Worm (Caenorhabditis elegans) whole organism, mixed stage, embryonic: ENCODE data around the gene T14B1.1.

Experiments
- M03D4.4 ChIP-seq: sonication (generic microtip); optimal IDR thresholded peaks from 2 replicates; lab custom pipeline; 2017; ENCODE audit warnings: mild to moderate bottlenecking, missing genetic modification characterization, missing compliant biosample characterization
- bed-3 ChIP-seq: fragments of 200-800 bp; sonication (Bioruptor generic); optimal IDR thresholded peaks from 3 replicates; lab custom pipeline; 2018; ENCODE audit warnings: mild to moderate bottlenecking, missing genetic modification characterization, moderate library complexity, missing compliant biosample characterization
- blmp-1 ChIP-seq: fragments of 150-350 bp; optimal IDR thresholded peaks from 2 replicates; lab custom pipeline; 2014; ENCODE audit warnings: missing biosample characterization, missing genetic modification characterization
- ceh-39 ChIP-seq: fragments of 150-350 bp; optimal IDR thresholded peaks from 2 replicates; lab custom pipeline; 2014; ENCODE audit warnings: missing biosample characterization, missing genetic modification characterization
- ceh-83 ChIP-seq: fragments of 200-800 bp; sonication (Bioruptor generic); optimal IDR thresholded peaks from 2 replicates; lab custom pipeline; 2018; ENCODE audit warnings: mild to moderate bottlenecking, missing genetic modification characterization, missing compliant biosample characterization
- ces-1 ChIP-seq: fragments of 150-350 bp; optimal IDR thresholded peaks from 2 replicates; lab custom pipeline; 2014; ENCODE audit warnings: missing biosample characterization, missing genetic modification reagents, missing genetic modification characterization
- cnd-1 ChIP-seq: fragments of 200-800 bp; sonication (Bioruptor generic); optimal IDR thresholded peaks from 2 replicates; lab custom pipeline; 2018; ENCODE audit warnings: mild to moderate bottlenecking, missing genetic modification characterization, missing compliant biosample characterization
- drap-1 ChIP-seq: fragments of 200-800 bp; sonication (Bioruptor generic); optimal IDR thresholded peaks from 3 replicates; lab custom pipeline; 2018; ENCODE audit warnings: mild to moderate bottlenecking, missing genetic modification characterization, missing compliant biosample characterization
- elt-1 ChIP-seq: sonication (generic microtip); optimal IDR thresholded peaks from 2 replicates; lab custom pipeline; 2017; ENCODE audit warnings: missing genetic modification characterization, mild to moderate bottlenecking, missing compliant biosample characterization, antibody characterized with exemption, moderate library complexity, borderline replicate concordance; ENCODE audit not compliant: insufficient read depth
- elt-3 ChIP-seq: fragments of 150-350 bp; optimal IDR thresholded peaks from 2 replicates; lab custom pipeline; 2014; ENCODE audit warnings: missing biosample characterization, missing genetic modification characterization
- flh-1 ChIP-seq: fragments of 200-800 bp; sonication (Bioruptor generic); optimal IDR thresholded peaks from 2 replicates; lab custom pipeline; 2018; ENCODE audit warnings: mild to moderate bottlenecking, missing genetic modification characterization, moderate library complexity, missing compliant biosample characterization
- ham-2 ChIP-seq: fragments of 200-800 bp; sonication (Bioruptor generic); optimal IDR thresholded peaks from 2 replicates; lab custom pipeline; 2018; ENCODE audit warnings: mild to moderate bottlenecking, missing genetic modification characterization, missing compliant biosample characterization
- hlh-1 ChIP-seq: fragments of 150-350 bp; optimal IDR thresholded peaks from 2 replicates; lab custom pipeline; 2014; ENCODE audit warnings: missing biosample characterization, missing genetic modification reagents, missing genetic modification characterization
- lin-13 ChIP-seq: fragments of 150-350 bp; optimal IDR thresholded peaks from 2 replicates; lab custom pipeline; 2014; ENCODE audit warnings: missing biosample characterization, missing genetic modification characterization
- lin-32 ChIP-seq: fragments of 200-800 bp; sonication (Bioruptor generic); optimal IDR thresholded peaks from 2 replicates; lab custom pipeline; 2018; ENCODE audit warnings: mild to moderate bottlenecking, missing genetic modification characterization, missing compliant biosample characterization
- lsy-2 ChIP-seq: fragments of 150-350 bp; optimal IDR thresholded peaks from 2 replicates; lab custom pipeline; 2014; ENCODE audit warnings: missing biosample characterization, missing genetic modification characterization
- mab-5 ChIP-seq: fragments of 150-350 bp; optimal IDR thresholded peaks from 2 replicates; lab custom pipeline; 2014; ENCODE audit warnings: missing biosample characterization, missing genetic modification characterization
- mep-1 ChIP-seq: fragments of 150-350 bp; optimal IDR thresholded peaks from 2 replicates; lab custom pipeline; 2017; ENCODE audit warnings: missing biosample characterization, missing genetic modification reagents, missing genetic modification characterization, inconsistent platforms
- mls-2 ChIP-seq: sonication (generic microtip); optimal IDR thresholded peaks from 2 replicates; lab custom pipeline; 2016; ENCODE audit warnings: mild to moderate bottlenecking, missing genetic modification characterization, moderate library complexity, missing compliant biosample characterization
- nhr-12 ChIP-seq: fragments of 150-350 bp; optimal IDR thresholded peaks from 2 replicates; lab custom pipeline; 2014; ENCODE audit warnings: missing biosample characterization, missing genetic modification characterization
- nhr-2 ChIP-seq: fragments of 150-350 bp; optimal IDR thresholded peaks from 2 replicates; lab custom pipeline; 2014; ENCODE audit warnings: missing biosample characterization, missing genetic modification characterization
- nhr-28 ChIP-seq: fragments of 150-350 bp; optimal IDR thresholded peaks from 2 replicates; lab custom pipeline; 2014; ENCODE audit warnings: missing biosample characterization, missing genetic modification characterization
- nhr-76 ChIP-seq: sonication (generic microtip); optimal IDR thresholded peaks from 2 replicates; lab custom pipeline; 2017; ENCODE audit warnings: missing biosample characterization, missing genetic modification characterization
- pha-4 ChIP-seq: fragments of 150-350 bp; optimal IDR thresholded peaks from 2 replicates; lab custom pipeline; 2018; ENCODE audit warnings: missing biosample characterization, missing genetic modification reagents, missing genetic modification characterization
- sem-2 ChIP-seq: fragments of 200-800 bp; sonication (Bioruptor generic); optimal IDR thresholded peaks from 2 replicates; lab custom pipeline; 2018; ENCODE audit warnings: mild to moderate bottlenecking, missing genetic modification characterization, missing compliant biosample characterization
- snpc-4 ChIP-seq: fragments of 150-350 bp; optimal IDR thresholded peaks from 2 replicates; lab custom pipeline; 2014; ENCODE audit warnings: missing biosample characterization, missing genetic modification characterization
- sptf-1 ChIP-seq: sonication (generic microtip); optimal IDR thresholded peaks from 2 replicates; lab custom pipeline; 2017; ENCODE audit warnings: mild to moderate bottlenecking, missing genetic modification characterization, moderate library complexity, missing compliant biosample characterization
- tbx-8 ChIP-seq: fragments of 200-800 bp; sonication (Bioruptor generic); optimal IDR thresholded peaks from 2 replicates; lab custom pipeline; 2018; ENCODE audit warnings: mild to moderate bottlenecking, missing genetic modification characterization, moderate library complexity, missing compliant biosample characterization
- unc-120 ChIP-seq: sonication (generic microtip); optimal IDR thresholded peaks from 2 replicates; lab custom pipeline; 2017; ENCODE audit warnings: missing genetic modification characterization, missing compliant biosample characterization; ENCODE audit not compliant: poor library complexity, severe bottlenecking
- unc-39 ChIP-seq: fragments of 150-350 bp; optimal IDR thresholded peaks from 2 replicates; lab custom pipeline; 2014; ENCODE audit warnings: missing biosample characterization, missing genetic modification characterization
- unc-62 ChIP-seq: fragments of 150-350 bp; optimal IDR thresholded peaks from 2 replicates; lab custom pipeline; 2014; ENCODE audit warnings: missing biosample characterization, missing genetic modification reagents, missing genetic modification characterization
- zip-8 ChIP-seq: fragments of 150-350 bp; optimal IDR thresholded peaks from 2 replicates; lab custom pipeline; 2014; ENCODE audit warnings: missing biosample characterization, missing genetic modification characterization
- ztf-11 ChIP-seq: fragments of 150-350 bp; optimal IDR thresholded peaks from 2 replicates; lab custom pipeline; 2014; ENCODE audit warnings: missing biosample characterization, missing genetic modification characterization

Gene T14B1.1

ce11 chrX:9690445-9690844 is 21.9 kb upstream of the T14B1.1 start, which contains the start of gene npr-18:
Gene npr-18 (plus strand): TSS chrX:9690745.
- TF ChIP-seq lin-13 (tag; lab: Kevin White, UChicago) = no peak
- no peak for TF ChIP-seq mls-2
- no peak for TF ChIP-seq nhr-2 (tag; lab: Kevin White, UChicago)
- no peak for TF ChIP-seq ztf-11
- TF ChIP-seq unc-62 = no peak
- no peak for TF ChIP-seq ceh-39 (tag; lab: Kevin White, UChicago)
- TF ChIP-seq lsy-2 (tag; lab: Kevin White, UChicago) = no peak
- TF ChIP-seq ceh-83 (GFP tag; lab: Kevin White, UChicago) = no peak
- TF ChIP-seq hlh-1 (tag; lab: Kevin White, UChicago) = no peak
- no peak for TF ChIP-seq M03D4.4
- no peak for TF ChIP-seq blmp-1 (tag; lab: Kevin White, UChicago)
- TF ChIP-seq tbx-8 = no peak
- TF ChIP-seq bed-3 = no peak
- no peak for TF ChIP-seq unc-120 (tag; lab: Kevin White, UChicago)
- no peak for TF ChIP-seq drap-1 (GFP tag; lab: Kevin White, UChicago)
- no peak for TF ChIP-seq ces-1
- no peak for TF ChIP-seq nhr-12
- no peak for TF ChIP-seq flh-1 (GFP tag; lab: Kevin White, UChicago)
- no peak for TF ChIP-seq nhr-28 (tag; lab: Kevin White, UChicago)
- TF ChIP-seq zip-8 (tag; lab: Kevin White, UChicago) = no peak

- no peak for TF ChIP-seq sem-2 (GFP tag; lab: Kevin White, UChicago)
- TF ChIP-seq lsy-2 (tag; lab: Kevin White, UChicago) = no peak
- no peak for TF ChIP-seq unc-120 (tag; lab: Kevin White, UChicago)
- TF ChIP-seq pha-4 (tag; lab: Kevin White, UChicago) = no peak
- no peak for TF ChIP-seq ceh-83 (GFP tag; lab: Kevin White, UChicago)
- TF ChIP-seq flh-1 (GFP tag; lab: Kevin White, UChicago) = no peak
- no peak for TF ChIP-seq elt-1
- TF ChIP-seq hlh-1 (tag; lab: Kevin White, UChicago) = no peak
- TF ChIP-seq mep-1 = no peak
These were observed 18.7 kb upstream of the T14B1.1 start for ce11 chrX:9687264-9687663.

ce11 chrX:9680119-9680682 is 11.7 kb upstream of the T14B1.1 start, which contains the start of gene ifp-1:
Gene ifp-1 (minus strand): TSS chrX:9680169.
- TF ChIP-seq mab-5 (tag; lab: Kevin White, UChicago) (no peak), lin-13 (tag; lab: Kevin White, UChicago) (no peak), ceh-83 (GFP tag; lab: Kevin White, UChicago) (no peak), tbx-8 (no peak), mep-1 (no peak), hlh-1 (tag; lab: Kevin White, UChicago) (no peak)

ce11 chrX:9679427-9679826 is 10.9 kb upstream of the T14B1.1 start:
- TF ChIP-seq nhr-28 (tag; lab: Kevin White, UChicago) = no peak
- TF ChIP-seq blmp-1 (tag; lab: Kevin White, UChicago) = no peak
- no peak for TF ChIP-seq unc-62
- TF ChIP-seq ces-1 = no peak
- no peak for TF ChIP-seq unc-39 (tag; lab: Kevin White, UChicago)
- no peak for TF ChIP-seq tbx-8
- TF ChIP-seq sptf-1 (tag; lab: Kevin White, UChicago) = no peak
- no peak for TF ChIP-seq unc-120 (tag; lab: Kevin White, UChicago)
- no peak for TF ChIP-seq lin-32

ce11 chrX:9677927-9678326 is 9.4 kb upstream of the T14B1.1 start:
- TF ChIP-seq unc-62 (no peak), snpc-4 (no peak)

ce11 chrX:9676788-9677454 is 8.4 kb upstream of the T14B1.1 start:
- TF ChIP-seq hlh-1 (tag; lab: Kevin White, UChicago) (no peak), nhr-28 (tag; lab: Kevin White, UChicago) (no peak), nhr-2 (tag; lab: Kevin White, UChicago) (no peak), elt-1 (no peak), ham-2 (GFP tag; lab: Kevin White, UChicago) (no peak), ztf-11 (no peak), unc-62 (no peak), lin-32 (no peak), sem-2 (GFP tag; lab: Kevin White, UChicago) (no peak), bed-3 (no peak), elt-3 (no peak), ceh-39 (tag; lab: Kevin White, UChicago) (no peak), cnd-1 (tag; lab: Kevin White, UChicago) (no peak), ces-1 (no peak), mab-5 (tag; lab: Kevin White, UChicago) (no peak), nhr-76 (tag; lab: Kevin White, UChicago) (no peak)
